Fruit fly (Drosophila melanogaster) whole organism, embryonic: ENCODE results near the gene CG4658.

Experiments
- ATbp ChIP-seq: fragments of 200-800 bp; sonication (Bioruptor generic); optimal IDR thresholded peaks from 2 replicates; lab custom pipeline; 2017; ENCODE audit warnings: missing biosample characterization, mild to moderate bottlenecking, missing genetic modification characterization, missing genetic modification reagents
- Abd-B ChIP-seq: fragments of 200-800 bp; sonication (Bioruptor generic); optimal IDR thresholded peaks from 2 replicates; lab custom pipeline; 2018; ENCODE audit warnings: missing biosample characterization, mild to moderate bottlenecking, missing genetic modification characterization, moderate library complexity
- CG10267 ChIP-seq: fragments of 200-800 bp; sonication (Bioruptor generic); optimal IDR thresholded peaks from 2 replicates; lab custom pipeline; 2018; ENCODE audit warnings: missing biosample characterization, mild to moderate bottlenecking, missing genetic modification characterization, moderate library complexity
- CG11085 ChIP-seq: fragments of 200-800 bp; sonication (Bioruptor generic); IDR thresholded peaks from 2 replicates; pipeline ENCODE4 v1.3.6; 2022; ENCODE audit warnings: missing biosample characterization, missing genetic modification characterization
- CG11247 ChIP-seq: fragments of 200-800 bp; sonication (Bioruptor generic); IDR thresholded peaks from 2 replicates; pipeline ENCODE4 v1.3.6; 2022; ENCODE audit warnings: missing biosample characterization, missing genetic modification characterization
- CG11456 ChIP-seq: fragments of 200-800 bp; sonication (Bioruptor generic); IDR thresholded peaks from 3 replicates; pipeline ENCODE4 v1.3.6; 2022; ENCODE audit warnings: missing biosample characterization, missing genetic modification characterization
- CG11504 ChIP-seq: fragments of 200-800 bp; sonication (Bioruptor generic); optimal IDR thresholded peaks from 3 replicates; lab custom pipeline; 2019; ENCODE audit warnings: missing biosample characterization, mild to moderate bottlenecking, missing genetic modification characterization, moderate library complexity
- CG11560 ChIP-seq: fragments of 200-800 bp; sonication (Bioruptor generic); IDR thresholded peaks from 3 replicates; pipeline ENCODE4 v1.3.6; 2022; ENCODE audit warnings: missing biosample characterization, missing genetic modification characterization
- CG13123 ChIP-seq: fragments of 200-800 bp; sonication (Bioruptor generic); optimal IDR thresholded peaks from 2 replicates; lab custom pipeline; 2016; ENCODE audit warnings: missing biosample characterization, missing genetic modification characterization
- CG14441 ChIP-seq: fragments of 200-800 bp; sonication (Bioruptor generic); IDR thresholded peaks from 2 replicates; pipeline ENCODE4 v1.3.6; 2022; ENCODE audit warnings: missing biosample characterization, missing genetic modification characterization
- CG1603 ChIP-seq: fragments of 200-800 bp; sonication (Bioruptor generic); optimal IDR thresholded peaks from 2 replicates; lab custom pipeline; 2019; ENCODE audit warnings: missing biosample characterization, mild to moderate bottlenecking, missing genetic modification characterization, moderate library complexity
- CG16813 ChIP-seq: fragments of 200-800 bp; sonication (Bioruptor generic); IDR thresholded peaks from 3 replicates; pipeline ENCODE4 v1.3.6; 2022; ENCODE audit warnings: missing biosample characterization, missing genetic modification characterization; ENCODE audit not compliant: partially characterized antibody
- CG17361 ChIP-seq: fragments of 200-800 bp; sonication (Bioruptor generic); IDR thresholded peaks from 3 replicates; pipeline ENCODE4 v1.3.6; 2022; ENCODE audit warnings: missing biosample characterization, missing genetic modification characterization
- CG17385 ChIP-seq: fragments of 200-800 bp; sonication (Bioruptor generic); optimal IDR thresholded peaks from 3 replicates; lab custom pipeline; 2018; ENCODE audit warnings: missing biosample characterization, mild to moderate bottlenecking, missing genetic modification characterization
- CG17802 ChIP-seq: fragments of 200-800 bp; sonication (Bioruptor generic); optimal IDR thresholded peaks from 2 replicates; lab custom pipeline; 2018; ENCODE audit warnings: missing biosample characterization, mild to moderate bottlenecking, missing genetic modification characterization, moderate library complexity
- CG17829 ChIP-seq: fragments of 200-800 bp; optimal IDR thresholded peaks from 2 replicates; lab custom pipeline; 2019; ENCODE audit warnings: missing biosample characterization, mild to moderate bottlenecking, missing genetic modification characterization, moderate library complexity
- CG18476 ChIP-seq: fragments of 200-800 bp; sonication (Bioruptor generic); optimal IDR thresholded peaks from 2 replicates; lab custom pipeline; 2016; ENCODE audit warnings: missing biosample characterization, mild to moderate bottlenecking, missing genetic modification characterization
- CG2120 ChIP-seq: fragments of 200-800 bp; sonication (Bioruptor generic); optimal IDR thresholded peaks from 3 replicates; lab custom pipeline; 2016; ENCODE audit warnings: missing biosample characterization, missing genetic modification characterization
- CG2202 ChIP-seq: fragments of 200-800 bp; sonication (Bioruptor generic); optimal IDR thresholded peaks from 2 replicates; lab custom pipeline; 2018; ENCODE audit warnings: missing biosample characterization, mild to moderate bottlenecking, missing genetic modification characterization
- CG30020 ChIP-seq: fragments of 200-800 bp; optimal IDR thresholded peaks from 2 replicates; lab custom pipeline; 2019; ENCODE audit warnings: missing biosample characterization, mild to moderate bottlenecking, missing genetic modification characterization, moderate library complexity
- CG34376 ChIP-seq: fragments of 200-800 bp; sonication (Bioruptor generic); optimal IDR thresholded peaks from 2 replicates; lab custom pipeline; 2018; ENCODE audit warnings: missing biosample characterization, mild to moderate bottlenecking, missing genetic modification characterization
- CG3995 ChIP-seq: fragments of 200-800 bp; sonication (Bioruptor generic); optimal IDR thresholded peaks from 3 replicates; lab custom pipeline; 2016; ENCODE audit warnings: missing biosample characterization, missing genetic modification characterization
- CG9609 ChIP-seq: fragments of 200-800 bp; sonication (Bioruptor generic); optimal IDR thresholded peaks from 3 replicates; lab custom pipeline; 2016; ENCODE audit warnings: missing biosample characterization, missing genetic modification characterization
- CG9797 ChIP-seq: fragments of 200-800 bp; sonication (Bioruptor generic); optimal IDR thresholded peaks from 3 replicates; lab custom pipeline; 2018; ENCODE audit warnings: missing biosample characterization, mild to moderate bottlenecking, missing genetic modification characterization
- D ChIP-seq, 2 experiments: fragments of 200-800 bp in 1 of 2; fragments of >200 bp in 1 of 2; sonication (Bioruptor generic) in 1 of 2; optimal IDR thresholded peaks; 2 replicates in 1 of 2; 3 replicates in 1 of 2; lab custom pipeline; 2017; ENCODE audit warnings: mild to moderate bottlenecking in 1 of 2, missing biosample characterization in 1 of 2, missing genetic modification characterization in 1 of 2, missing genetic modification reagents in 1 of 2
- Dbx ChIP-seq: fragments of 200-800 bp; sonication (Bioruptor generic); IDR thresholded peaks from 3 replicates; pipeline ENCODE4 v1.3.6; 2022; ENCODE audit warnings: missing biosample characterization, missing genetic modification characterization
- Dip3 ChIP-seq: fragments of 200-800 bp; sonication (Bioruptor generic); optimal IDR thresholded peaks from 3 replicates; lab custom pipeline; 2016; ENCODE audit warnings: missing biosample characterization, missing genetic modification characterization
- Fer3 ChIP-seq: fragments of 200-800 bp; sonication (Bioruptor generic); optimal IDR thresholded peaks from 2 replicates; lab custom pipeline; 2018; ENCODE audit warnings: missing biosample characterization, mild to moderate bottlenecking, missing genetic modification characterization, moderate library complexity
- HHEX ChIP-seq: fragments of 200-800 bp; sonication (Bioruptor generic); optimal IDR thresholded peaks from 3 replicates; lab custom pipeline; 2017; ENCODE audit warnings: missing biosample characterization, mild to moderate bottlenecking, missing genetic modification characterization, missing genetic modification reagents
- HLH3B ChIP-seq: fragments of 200-800 bp; sonication (Bioruptor generic); IDR thresholded peaks from 2 replicates; pipeline ENCODE4 v1.3.6; 2022; ENCODE audit warnings: missing biosample characterization, missing genetic modification characterization
- Hr51 ChIP-seq, 2 experiments: fragments of 200-800 bp; sonication (Bioruptor generic); optimal IDR thresholded peaks; 2 replicates in 1 of 2; 3 replicates in 1 of 2; lab custom pipeline; 2016 to 2018; ENCODE audit warnings: missing biosample characterization in 2 of 2, missing genetic modification characterization in 2 of 2, mild to moderate bottlenecking in 1 of 2, moderate library complexity in 1 of 2
- NFAT ChIP-seq: fragments of 200-800 bp; sonication (Bioruptor generic); IDR thresholded peaks from 2 replicates; pipeline ENCODE4 v1.3.6; 2022; ENCODE audit warnings: missing biosample characterization, missing genetic modification characterization
- Rfx ChIP-seq: fragments of 200-800 bp; sonication (Bioruptor generic); IDR thresholded peaks from 2 replicates; pipeline ENCODE4 v1.3.6; 2022; ENCODE audit warnings: missing biosample characterization, missing genetic modification characterization
- Trl ChIP-seq, 3 experiments: fragments of >200 bp in 2 of 3; fragments of 200-800 bp in 1 of 3; sonication (Bioruptor generic) in 1 of 3; optimal IDR thresholded peaks; 2 replicates in 1 of 3; 3 replicates in 2 of 3; lab custom pipeline; 2016 to 2017; ENCODE audit warnings: missing biosample characterization in 1 of 3, missing genetic modification characterization in 1 of 3
- abd-A ChIP-seq: fragments of 200-800 bp; sonication (Bioruptor generic); optimal IDR thresholded peaks from 3 replicates; lab custom pipeline; 2019; ENCODE audit warnings: missing biosample characterization, mild to moderate bottlenecking, missing genetic modification characterization, moderate library complexity
- amos ChIP-seq: fragments of 200-800 bp; sonication (Bioruptor generic); IDR thresholded peaks from 2 replicates; pipeline ENCODE4 v1.3.6; 2022; ENCODE audit warnings: missing biosample characterization, missing genetic modification characterization; ENCODE audit not compliant: partially characterized antibody
- chif ChIP-seq, 2 experiments: fragments of 200-800 bp; sonication (Bioruptor generic); optimal IDR thresholded peaks; 3 replicates each; lab custom pipeline; 2016; ENCODE audit warnings: missing biosample characterization in 2 of 2, missing genetic modification characterization in 2 of 2
- croc ChIP-seq: fragments of 200-800 bp; sonication (Bioruptor generic); conservative IDR thresholded peaks from 3 replicates; pipeline ENCODE4 v1.3.6; 2022; ENCODE audit warnings: missing biosample characterization, missing genetic modification characterization
- cwo ChIP-seq: fragments of 200-800 bp; sonication (Bioruptor generic); optimal IDR thresholded peaks from 3 replicates; lab custom pipeline; 2017; ENCODE audit warnings: missing biosample characterization, missing genetic modification characterization, mild to moderate bottlenecking, moderate library complexity, missing genetic modification reagents
- fd96Cb ChIP-seq: fragments of 200-800 bp; sonication (Bioruptor generic); optimal IDR thresholded peaks from 2 replicates; lab custom pipeline; 2018; ENCODE audit warnings: missing biosample characterization, mild to moderate bottlenecking, missing genetic modification characterization, moderate library complexity
- gce ChIP-seq: fragments of 200-800 bp; sonication (Bioruptor generic); IDR thresholded peaks from 3 replicates; pipeline ENCODE4 v1.3.6; 2022; ENCODE audit warnings: missing biosample characterization, missing genetic modification characterization
- her ChIP-seq: fragments of 200-800 bp; sonication (Bioruptor generic); optimal IDR thresholded peaks from 2 replicates; lab custom pipeline; 2016; ENCODE audit warnings: missing biosample characterization, missing genetic modification characterization
- insv ChIP-seq, 2 experiments: fragments of 200-800 bp; sonication (Bioruptor generic); optimal IDR thresholded peaks; 3 replicates each; lab custom pipeline; 2016 to 2018; ENCODE audit warnings: missing biosample characterization in 2 of 2, missing genetic modification characterization in 2 of 2
- nerfin-1 ChIP-seq: fragments of 200-800 bp; sonication (Bioruptor generic); optimal IDR thresholded peaks from 3 replicates; lab custom pipeline; 2019; ENCODE audit warnings: missing biosample characterization, mild to moderate bottlenecking, missing genetic modification characterization, moderate library complexity
- sc ChIP-seq, 3 experiments: fragments of >200 bp in 2 of 3; fragments of 200-800 bp in 1 of 3; sonication (Bioruptor generic) in 1 of 3; optimal IDR thresholded peaks; 2 replicates in 2 of 3; 3 replicates in 1 of 3; lab custom pipeline; 2017; ENCODE audit warnings: mild to moderate bottlenecking in 1 of 3, missing biosample characterization in 1 of 3, missing genetic modification characterization in 1 of 3, missing genetic modification reagents in 1 of 3
- schlank ChIP-seq: fragments of 200-800 bp; sonication (Bioruptor generic); optimal IDR thresholded peaks from 2 replicates; lab custom pipeline; 2018; ENCODE audit warnings: missing biosample characterization, mild to moderate bottlenecking, missing genetic modification characterization
- sim ChIP-seq: fragments of 200-800 bp; sonication (Bioruptor generic); IDR thresholded peaks from 2 replicates; pipeline ENCODE4 v1.3.6; 2022; ENCODE audit warnings: missing biosample characterization, missing genetic modification characterization
- sna ChIP-seq: fragments of 200-800 bp; sonication (Bioruptor generic); IDR thresholded peaks from 2 replicates; pipeline ENCODE4 v1.3.6; 2022; ENCODE audit warnings: missing biosample characterization, missing genetic modification characterization; ENCODE audit not compliant: partially characterized antibody
- sob ChIP-seq: fragments of 200-800 bp; sonication (Bioruptor generic); IDR thresholded peaks from 2 replicates; pipeline ENCODE4 v1.3.6; 2022; ENCODE audit warnings: missing biosample characterization, missing genetic modification characterization
- zfh2 ChIP-seq: fragments of 200-800 bp; sonication (Bioruptor generic); optimal IDR thresholded peaks from 2 replicates; lab custom pipeline; 2016; ENCODE audit warnings: missing biosample characterization, missing genetic modification characterization

CG4658 gene

DNA sequence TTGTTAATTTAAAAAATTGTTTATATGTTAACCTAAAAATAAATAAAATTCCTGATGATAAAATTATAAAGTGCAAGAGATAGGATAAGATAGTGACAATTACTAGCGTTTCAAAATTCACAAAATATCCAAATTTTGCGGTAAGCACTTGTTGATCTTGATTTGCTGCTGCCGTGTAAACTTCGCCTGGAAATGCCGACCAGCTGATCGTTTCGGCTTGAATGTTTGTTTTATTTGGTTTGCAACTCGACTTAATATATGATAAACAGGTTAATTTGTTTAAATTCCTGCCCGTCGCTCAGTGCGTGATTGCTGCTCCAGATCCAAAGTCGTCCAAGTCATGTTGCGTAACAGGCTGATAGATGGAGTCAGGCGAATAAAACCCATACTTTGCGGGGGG is 35.5 kb upstream of the CG4658 start, which contains the start of gene CG4592 (continued):
- TF ChIP-seq CG17361 (GFP tag; lab: Robert Waterston, UW) (no peak; the same call in 2 of the 3 replicates), sc (optimal IDR thresholded peaks at IDR 0.05; lab: Kevin White, UChicago) (no peak), sc (GFP tag; optimal IDR thresholded peaks at IDR 0.05; lab: Kevin White, UChicago) (no peak), Fer3 (peak; percentile 67), CG17385 (GFP tag; lab: Kevin White, UChicago) (peak; percentile 57), sna (no peak), HHEX (GFP tag; lab: Kevin White, UChicago) (peak; percentile 34), nerfin-1 (tag; lab: Kevin White, UChicago) (no peak), HLH3B (peak; percentile 62; the same call in 1 of the 2 replicates), CG16813 (GFP tag; lab: Robert Waterston, UW) (no peak), cwo (peak; percentile 14), NFAT (peak; percentile 60), sob (GFP tag; lab: Robert Waterston, UW) (peak; percentile 65; the same call in 1 of the 2 replicates), CG10267 (tag; lab: Kevin White, UChicago) (peak; percentile 50), CG14441 (GFP tag; lab: Robert Waterston, UW) (peak; percentile 53; the same call in 1 of the 2 replicates), ATbp (GFP tag; lab: Kevin White, UChicago) (peak; percentile 42), fd96Cb (tag; lab: Kevin White, UChicago) (peak; percentile 41), abd-A (tag; lab: Kevin White, UChicago) (no peak), CG1603 (tag; lab: Kevin White, UChicago) (peak; percentile 67), amos (GFP tag; lab: Robert Waterston, UW) (no peak), CG11085 (no peak), chif (GFP tag; optimal IDR thresholded peaks at IDR 0.05; lab: Kevin White, UChicago) (peak; percentile 4 to 42), Abd-B (no peak), CG18476 (peak; percentile 39), CG9797 (no peak), croc (no peak), CG2120 (GFP tag; lab: Kevin White, UChicago) (peak; percentile 71), Hr51 (GFP tag; optimal IDR thresholded peaks at IDR 0.05; lab: Kevin White, UChicago) (no peak), CG2202 (tag; lab: Kevin White, UChicago) (no peak), Dip3 (GFP tag; lab: Kevin White, UChicago) (peak; percentile 18), D (optimal IDR thresholded peaks at IDR 0.05; lab: Kevin White, UChicago) (no peak), D (GFP tag; optimal IDR thresholded peaks at IDR 0.05; lab: Kevin White, UChicago) (no peak)

DNA sequence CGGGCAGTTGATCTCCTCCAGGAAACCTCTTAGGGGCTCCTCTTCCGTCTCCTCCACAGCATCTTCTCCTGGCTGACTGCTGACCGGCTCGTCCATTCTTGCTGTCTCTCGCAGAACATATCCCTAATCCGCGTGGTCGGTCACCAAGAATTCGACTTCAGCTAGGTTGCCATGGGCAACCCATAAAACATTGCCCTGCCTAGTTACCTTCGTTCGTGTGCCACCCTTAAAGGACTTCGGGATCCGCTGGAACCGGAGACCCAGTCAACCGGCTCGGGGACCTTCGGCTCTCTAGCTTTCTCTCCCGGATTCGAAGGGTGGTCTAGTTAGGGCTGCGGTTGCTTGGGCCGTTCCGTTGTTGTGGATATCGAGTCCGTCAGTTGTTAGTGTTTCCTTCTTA is 32.2 kb upstream of the CG4658 start, which contains the start of the genes TbCMF46 and CG42366:
Gene TbCMF46 (minus strand): TSS at position 101 of the 400 bp plus-strand sequence.
Gene CG42366 (plus strand): TSS at position 397 of the 400 bp plus-strand sequence.
- TF ChIP-seq CG30020 (tag; lab: Kevin White, UChicago) (no peak), CG11456 (GFP tag; lab: Robert Waterston, UW) (0 out of 3 replicates have a peak, but pooled peaks have one; percentile 33), Trl (optimal IDR thresholded peaks at IDR 0.05; lab: Kevin White, UChicago) (no peak), Trl (GFP tag; optimal IDR thresholded peaks at IDR 0.05; lab: Kevin White, UChicago) (no peak), her (GFP tag; lab: Kevin White, UChicago) (no peak), CG34376 (GFP tag; lab: Kevin White, UChicago) (no peak), CG13123 (GFP tag; lab: Kevin White, UChicago) (no peak), CG17802 (tag; lab: Kevin White, UChicago) (no peak), sim (GFP tag; lab: Robert Waterston, UW) (no peak), CG11504 (tag; lab: Kevin White, UChicago) (no peak), CG11560 (tag; lab: Robert Waterston, UW) (0 out of 3 replicates have a peak, but pooled peaks have one; percentile 28), CG17829 (no peak), Rfx (GFP tag; lab: Robert Waterston, UW) (peak; percentile 32; the same call in 1 of the 2 replicates), schlank (tag; lab: Kevin White, UChicago) (no peak), gce (GFP tag; lab: Robert Waterston, UW) (no peak), insv (GFP tag; optimal IDR thresholded peaks at IDR 0.05; lab: Kevin White, UChicago) (no peak), CG3995 (GFP tag; lab: Kevin White, UChicago) (no peak), Dbx (GFP tag; lab: Robert Waterston, UW) (no peak), CG11247 (GFP tag; lab: Robert Waterston, UW) (0 out of 2 replicates have a peak, but pooled peaks have one; percentile 33), CG9609 (GFP tag; lab: Kevin White, UChicago) (no peak), zfh2 (GFP tag; lab: Kevin White, UChicago) (no peak)
